Fruit fly (Drosophila melanogaster) whole organism, embryonic: ENCODE results near the gene CG14354.

ENCODE experiments used
- CG13287 ChIP-seq: fragments of 200-800 bp; sonication (Bioruptor generic); IDR thresholded peaks from 2 replicates; pipeline ENCODE4 v1.3.6; 2022; ENCODE audit warnings: missing biosample characterization, missing genetic modification characterization; ENCODE audit not compliant: partially characterized antibody
- CG15073 ChIP-seq: fragments of 200-800 bp; sonication (Bioruptor generic); optimal IDR thresholded peaks from 2 replicates; lab custom pipeline; 2016; ENCODE audit warnings: missing biosample characterization, missing genetic modification characterization
- CG17385 ChIP-seq: fragments of 200-800 bp; sonication (Bioruptor generic); optimal IDR thresholded peaks from 3 replicates; lab custom pipeline; 2018; ENCODE audit warnings: missing biosample characterization, mild to moderate bottlenecking, missing genetic modification characterization
- CG3163 ChIP-seq: fragments of 200-800 bp; sonication (Bioruptor generic); optimal IDR thresholded peaks from 3 replicates; lab custom pipeline; 2016; ENCODE audit warnings: missing biosample characterization, missing genetic modification characterization
- CG4282 ChIP-seq: fragments of 200-800 bp; sonication (Bioruptor generic); optimal IDR thresholded peaks from 2 replicates; lab custom pipeline; 2016; ENCODE audit warnings: missing biosample characterization, missing genetic modification characterization
- CG4820 ChIP-seq: fragments of 200-800 bp; sonication (Bioruptor generic); optimal IDR thresholded peaks from 3 replicates; lab custom pipeline; 2016; ENCODE audit warnings: missing biosample characterization, missing genetic modification characterization
- CG6765 ChIP-seq: fragments of 200-800 bp; sonication (Bioruptor generic); optimal IDR thresholded peaks from 3 replicates; lab custom pipeline; 2017; ENCODE audit warnings: missing biosample characterization, mild to moderate bottlenecking, missing genetic modification characterization
- CG6854 ChIP-seq: fragments of 200-800 bp; sonication (Bioruptor generic); optimal IDR thresholded peaks from 3 replicates; lab custom pipeline; 2017; ENCODE audit warnings: missing biosample characterization, mild to moderate bottlenecking, missing genetic modification characterization
- CG9215 ChIP-seq: fragments of 200-800 bp; sonication (Bioruptor generic); IDR thresholded peaks from 2 replicates; pipeline ENCODE4 v1.3.6; 2022; ENCODE audit warnings: missing biosample characterization, missing genetic modification characterization
- CG9437 ChIP-seq: fragments of 200-800 bp; sonication (Bioruptor generic); optimal IDR thresholded peaks from 2 replicates; lab custom pipeline; 2018; ENCODE audit warnings: missing biosample characterization, mild to moderate bottlenecking, missing genetic modification characterization
- CG9727 ChIP-seq: fragments of 200-800 bp; sonication (Bioruptor generic); optimal IDR thresholded peaks from 3 replicates; lab custom pipeline; 2017; ENCODE audit warnings: missing biosample characterization, mild to moderate bottlenecking, missing genetic modification characterization
- CG9797 ChIP-seq: fragments of 200-800 bp; sonication (Bioruptor generic); optimal IDR thresholded peaks from 3 replicates; lab custom pipeline; 2018; ENCODE audit warnings: missing biosample characterization, mild to moderate bottlenecking, missing genetic modification characterization
- CG9817 ChIP-seq: fragments of 200-800 bp; sonication (Bioruptor generic); optimal IDR thresholded peaks from 2 replicates; lab custom pipeline; 2018; ENCODE audit warnings: missing biosample characterization, mild to moderate bottlenecking, missing genetic modification characterization, moderate library complexity
- Camta ChIP-seq: fragments of 200-800 bp; sonication (Bioruptor generic); optimal IDR thresholded peaks from 2 replicates; lab custom pipeline; 2016; ENCODE audit warnings: missing biosample characterization, missing genetic modification characterization
- D ChIP-seq, 2 experiments: fragments of 200-800 bp in 1 of 2; fragments of >200 bp in 1 of 2; sonication (Bioruptor generic) in 1 of 2; optimal IDR thresholded peaks; 2 replicates in 1 of 2; 3 replicates in 1 of 2; lab custom pipeline; 2017; ENCODE audit warnings: mild to moderate bottlenecking in 1 of 2, missing biosample characterization in 1 of 2, missing genetic modification characterization in 1 of 2, missing genetic modification reagents in 1 of 2
- Dref ChIP-seq: fragments of 200-800 bp; sonication (Bioruptor generic); IDR thresholded peaks from 2 replicates; pipeline ENCODE4 v1.3.6; 2022; ENCODE audit warnings: missing biosample characterization, missing genetic modification characterization
- Drgx ChIP-seq: fragments of 200-800 bp; sonication (Bioruptor generic); IDR thresholded peaks from 2 replicates; pipeline ENCODE4 v1.3.6; 2022; ENCODE audit warnings: missing biosample characterization, missing genetic modification characterization
- Ets65A ChIP-seq: fragments of 200-800 bp; sonication (Bioruptor generic); peaks from one replicate; lab custom pipeline; 2016; ENCODE audit warnings: missing biosample characterization, missing genetic modification characterization
- Fer2 ChIP-seq: fragments of 200-800 bp; sonication (Bioruptor generic); optimal IDR thresholded peaks from 2 replicates; lab custom pipeline; 2018; ENCODE audit warnings: missing biosample characterization, mild to moderate bottlenecking, missing genetic modification characterization, moderate library complexity
- Fer3 ChIP-seq: fragments of 200-800 bp; sonication (Bioruptor generic); optimal IDR thresholded peaks from 2 replicates; lab custom pipeline; 2018; ENCODE audit warnings: missing biosample characterization, mild to moderate bottlenecking, missing genetic modification characterization, moderate library complexity
- Lhr ChIP-seq: fragments of 200-800 bp; sonication (Bioruptor generic); optimal IDR thresholded peaks from 3 replicates; lab custom pipeline; 2017; ENCODE audit warnings: mild to moderate bottlenecking, missing biosample characterization, missing genetic modification reagents, missing genetic modification characterization
- Lpt ChIP-seq: fragments of >200 bp; optimal IDR thresholded peaks from 2 replicates; lab custom pipeline; 2018; ENCODE audit warnings: missing biosample characterization, missing genetic modification characterization
- Pdp1 ChIP-seq, 2 experiments: fragments of 200-800 bp; sonication (Bioruptor generic); optimal IDR thresholded peaks; 3 replicates each; lab custom pipeline; 2016; ENCODE audit warnings: missing biosample characterization in 2 of 2, missing genetic modification characterization in 2 of 2, mild to moderate bottlenecking in 1 of 2, moderate library complexity in 1 of 2
- Scr ChIP-seq: fragments of 200-800 bp; sonication (Bioruptor generic); IDR thresholded peaks from 2 replicates; pipeline ENCODE4 v1.3.6; 2022; ENCODE audit warnings: missing biosample characterization, missing genetic modification characterization; ENCODE audit not compliant: partially characterized antibody
- Spps ChIP-seq: fragments of 200-800 bp; sonication (Bioruptor generic); optimal IDR thresholded peaks from 2 replicates; lab custom pipeline; 2018; ENCODE audit warnings: missing biosample characterization, mild to moderate bottlenecking, missing genetic modification characterization
- Sry-β ChIP-seq: fragments of 200-800 bp; sonication (Bioruptor generic); optimal IDR thresholded peaks from 2 replicates; lab custom pipeline; 2018; ENCODE audit warnings: missing biosample characterization, mild to moderate bottlenecking, missing genetic modification characterization, moderate library complexity
- Tbp ChIP-seq: fragments of >200 bp; optimal IDR thresholded peaks from 2 replicates; lab custom pipeline; 2018; ENCODE audit warnings: missing biosample characterization, missing genetic modification characterization
- Trl ChIP-seq, 3 experiments: fragments of >200 bp in 2 of 3; fragments of 200-800 bp in 1 of 3; sonication (Bioruptor generic) in 1 of 3; optimal IDR thresholded peaks; 2 replicates in 1 of 3; 3 replicates in 2 of 3; lab custom pipeline; 2016 to 2017; ENCODE audit warnings: missing biosample characterization in 1 of 3, missing genetic modification characterization in 1 of 3
- abd-A ChIP-seq: fragments of 200-800 bp; sonication (Bioruptor generic); optimal IDR thresholded peaks from 3 replicates; lab custom pipeline; 2019; ENCODE audit warnings: missing biosample characterization, mild to moderate bottlenecking, missing genetic modification characterization, moderate library complexity
- amos ChIP-seq: fragments of 200-800 bp; sonication (Bioruptor generic); IDR thresholded peaks from 2 replicates; pipeline ENCODE4 v1.3.6; 2022; ENCODE audit warnings: missing biosample characterization, missing genetic modification characterization; ENCODE audit not compliant: partially characterized antibody
- ash1 ChIP-seq: fragments of 200-800 bp; sonication (Bioruptor generic); optimal IDR thresholded peaks from 2 replicates; lab custom pipeline; 2018; ENCODE audit warnings: missing biosample characterization, mild to moderate bottlenecking, missing genetic modification characterization
- bowl ChIP-seq: fragments of 200-800 bp; sonication (Bioruptor generic); IDR thresholded peaks from 2 replicates; pipeline ENCODE4 v1.3.6; 2022; ENCODE audit warnings: missing biosample characterization, missing genetic modification characterization
- btn ChIP-seq: fragments of 200-800 bp; sonication (Bioruptor generic); optimal IDR thresholded peaks from 2 replicates; lab custom pipeline; 2016; ENCODE audit warnings: missing biosample characterization, missing genetic modification characterization
- grau ChIP-seq: fragments of 200-800 bp; optimal IDR thresholded peaks from 3 replicates; lab custom pipeline; 2019; ENCODE audit warnings: missing biosample characterization, mild to moderate bottlenecking, missing genetic modification characterization, moderate library complexity
- hbn ChIP-seq: fragments of 200-800 bp; sonication (Bioruptor generic); IDR thresholded peaks from 2 replicates; pipeline ENCODE4 v1.3.6; 2022; ENCODE audit warnings: missing biosample characterization, missing genetic modification characterization; ENCODE audit not compliant: partially characterized antibody
- ken ChIP-seq: fragments of 200-800 bp; sonication (Bioruptor generic); IDR thresholded peaks from 3 replicates; pipeline ENCODE4 v1.3.6; 2022; ENCODE audit warnings: missing biosample characterization, missing genetic modification characterization
- lilli ChIP-seq: fragments of 200-800 bp; sonication (Bioruptor generic); optimal IDR thresholded peaks from 3 replicates; lab custom pipeline; 2016; ENCODE audit warnings: missing biosample characterization, missing genetic modification characterization
- lola ChIP-seq, 3 experiments: fragments of >200 bp in 2 of 3; fragments of 200-800 bp in 1 of 3; sonication (Bioruptor generic) in 1 of 3; optimal IDR thresholded peaks; 2 replicates each; lab custom pipeline; 2017 to 2019; ENCODE audit warnings: missing biosample characterization in 3 of 3, missing genetic modification characterization in 3 of 3, mild to moderate bottlenecking in 1 of 3, moderate library complexity in 1 of 3
- maf-S ChIP-seq: fragments of 200-800 bp; sonication (Bioruptor generic); optimal IDR thresholded peaks from 2 replicates; lab custom pipeline; 2016; ENCODE audit warnings: missing biosample characterization, missing genetic modification characterization
- pfk ChIP-seq: fragments of 200-800 bp; sonication (Bioruptor generic); optimal IDR thresholded peaks from 2 replicates; lab custom pipeline; 2018; ENCODE audit warnings: missing biosample characterization, mild to moderate bottlenecking, missing genetic modification characterization, moderate library complexity
- pho ChIP-seq: fragments of 200-800 bp; sonication (Bioruptor generic); optimal IDR thresholded peaks from 2 replicates; lab custom pipeline; 2016; ENCODE audit warnings: missing biosample characterization, missing genetic modification characterization
- sens-2 ChIP-seq: fragments of 200-800 bp; sonication (Bioruptor generic); IDR thresholded peaks from 2 replicates; pipeline ENCODE4 v1.3.6; 2022; ENCODE audit warnings: missing biosample characterization, missing genetic modification characterization
- tll ChIP-seq, 2 experiments: fragments of 200-800 bp in 1 of 2; fragments of >200 bp in 1 of 2; sonication (Bioruptor generic) in 1 of 2; optimal IDR thresholded peaks; 2 replicates each; lab custom pipeline; 2017 to 2019; ENCODE audit warnings: missing biosample characterization in 2 of 2, missing genetic modification characterization in 2 of 2, mild to moderate bottlenecking in 1 of 2, moderate library complexity in 1 of 2
- tna ChIP-seq: fragments of 200-800 bp; sonication (Bioruptor generic); IDR thresholded peaks from 2 replicates; pipeline ENCODE4 v1.3.6; 2022; ENCODE audit warnings: missing biosample characterization, missing genetic modification characterization; ENCODE audit not compliant: partially characterized antibody
- vvl ChIP-seq: fragments of 200-800 bp; sonication (Bioruptor generic); IDR thresholded peaks from 2 replicates; pipeline ENCODE4 v1.3.6; 2022; ENCODE audit warnings: missing biosample characterization, missing genetic modification characterization
- z ChIP-seq: fragments of 200-800 bp; sonication (Bioruptor generic); IDR thresholded peaks from 3 replicates; pipeline ENCODE4 v1.3.6; 2022; ENCODE audit warnings: missing biosample characterization, missing genetic modification characterization
- zfh1 ChIP-seq: fragments of 200-800 bp; sonication (Bioruptor generic); IDR thresholded peaks from 3 replicates; pipeline ENCODE4 v1.3.6; 2022; ENCODE audit warnings: missing biosample characterization, missing genetic modification characterization

Gene CG14354

DNA sequence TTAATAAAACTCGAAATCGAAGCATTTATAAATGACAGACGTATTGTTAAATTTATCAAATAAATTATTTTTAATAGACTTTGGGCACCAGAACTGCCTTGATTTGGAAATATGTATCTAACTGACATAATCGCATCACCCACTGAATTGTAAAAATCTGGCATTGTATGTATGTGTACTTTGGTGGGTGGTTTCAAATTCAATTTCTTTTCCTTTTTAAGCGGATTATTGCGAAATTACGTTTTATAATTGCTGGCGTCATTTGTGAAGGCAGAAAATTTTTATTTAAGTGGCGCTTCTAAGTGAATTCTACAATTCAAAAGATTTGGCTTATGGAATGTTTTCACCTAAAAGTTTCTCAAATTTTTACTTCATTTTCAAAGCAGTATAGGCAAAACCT lies 37.1 kb upstream of the CG14354 start, which contains the start of gene CG4956:
CG4956 (minus strand) TSS at position 101 of the 400 bp plus-strand sequence.
- TF ChIP-seq lilli (GFP tag; lab: Kevin White, UChicago): no peak
- no peak for TF ChIP-seq Fer3 (tag; lab: Kevin White, UChicago)
- TF ChIP-seq Ets65A (GFP tag; lab: Kevin White, UChicago): no peak
- TF ChIP-seq CG15073 (GFP tag; lab: Kevin White, UChicago): no peak
- no peak for TF ChIP-seq lola (GFP tag; optimal IDR thresholded peaks at IDR 0.05; lab: Kevin White, UChicago)
- no peak for TF ChIP-seq bowl (GFP tag; lab: Robert Waterston, UW)
- no peak for TF ChIP-seq CG6854 (GFP tag; lab: Kevin White, UChicago)
- TF ChIP-seq D (optimal IDR thresholded peaks at IDR 0.05; lab: Kevin White, UChicago): no peak
- TF ChIP-seq D (GFP tag; optimal IDR thresholded peaks at IDR 0.05; lab: Kevin White, UChicago): no peak
- TF ChIP-seq tna (GFP tag; lab: Robert Waterston, UW): no peak
- TF ChIP-seq Sry-β: no peak
- TF ChIP-seq sens-2 (GFP tag; lab: Robert Waterston, UW): no peak
- TF ChIP-seq CG9215 (GFP tag; lab: Robert Waterston, UW): no peak
- no peak for TF ChIP-seq Lhr (GFP tag; lab: Kevin White, UChicago)
- TF ChIP-seq, all 482 proteins: peak for 0

dm6 chr3R:25782855-25783424 lies 32.3 kb upstream of the CG14354 start:
- TF ChIP-seq z (GFP tag; lab: Robert Waterston, UW) (peak; percentile 90), CG3163 (GFP tag; lab: Kevin White, UChicago) (peak; percentile 65), CG9437 (no peak), tll (GFP tag; optimal IDR thresholded peaks at IDR 0.05; lab: Kevin White, UChicago) (no peak), pfk (GFP tag; lab: Kevin White, UChicago) (no peak), CG6765 (no peak), abd-A (tag; lab: Kevin White, UChicago) (peak; percentile 15), grau (tag; lab: Kevin White, UChicago) (no peak), hbn (GFP tag; lab: Robert Waterston, UW) (no peak), Spps (tag; lab: Kevin White, UChicago) (no peak), zfh1 (GFP tag; lab: Robert Waterston, UW) (no peak), Camta (GFP tag; lab: Kevin White, UChicago) (no peak), Lpt (GFP tag; lab: Kevin White, UChicago) (no peak), Drgx (GFP tag; lab: Robert Waterston, UW) (no peak), Fer2 (tag; lab: Kevin White, UChicago) (no peak), lola (GFP tag; optimal IDR thresholded peaks at IDR 0.05; lab: Kevin White, UChicago) (no peak), maf-S (GFP tag; lab: Kevin White, UChicago) (no peak), CG9797 (GFP tag; lab: Kevin White, UChicago) (no peak), CG9817 (tag; lab: Kevin White, UChicago) (no peak), Ets65A (GFP tag; lab: Kevin White, UChicago) (peak; percentile 30), Trl (optimal IDR thresholded peaks at IDR 0.05; lab: Kevin White, UChicago) (peak; percentile 45 to 88), Trl (GFP tag; optimal IDR thresholded peaks at IDR 0.05; lab: Kevin White, UChicago) (no peak), ash1 (GFP tag; lab: Kevin White, UChicago) (no peak), CG17385 (GFP tag; lab: Kevin White, UChicago) (no peak), CG9727 (GFP tag; lab: Kevin White, UChicago) (no peak), CG4282 (GFP tag; lab: Kevin White, UChicago) (no peak), Dref (no peak), Tbp (GFP tag; lab: Kevin White, UChicago) (no peak), CG13287 (GFP tag; lab: Robert Waterston, UW) (no peak), CG4820 (no peak), pho (GFP tag; lab: Kevin White, UChicago) (no peak), btn (GFP tag; lab: Kevin White, UChicago) (no peak), Pdp1 (GFP tag; optimal IDR thresholded peaks at IDR 0.05; lab: Kevin White, UChicago) (no peak), Scr (no peak), ken (GFP tag; lab: Robert Waterston, UW) (no peak), amos (GFP tag; lab: Robert Waterston, UW) (peak; percentile 16; the same call in 1 of the 2 replicates), vvl (GFP tag; lab: Robert Waterston, UW) (no peak)
